Worm (Caenorhabditis elegans) whole organism, mixed stage, embryonic: Measurements from ENCODE around the gene dgn-2.

Experiments
- M03D4.4 ChIP-seq: sonication (generic microtip); optimal IDR thresholded peaks from 2 replicates; lab custom pipeline; 2017; ENCODE audit warnings: mild to moderate bottlenecking, missing genetic modification characterization, missing compliant biosample characterization
- elt-1 ChIP-seq: sonication (generic microtip); optimal IDR thresholded peaks from 2 replicates; lab custom pipeline; 2017; ENCODE audit warnings: missing genetic modification characterization, mild to moderate bottlenecking, missing compliant biosample characterization, antibody characterized with exemption, moderate library complexity, borderline replicate concordance; ENCODE audit not compliant: insufficient read depth
- elt-3 ChIP-seq: fragments of 150-350 bp; optimal IDR thresholded peaks from 2 replicates; lab custom pipeline; 2014; ENCODE audit warnings: missing biosample characterization, missing genetic modification characterization
- lin-13 ChIP-seq: fragments of 150-350 bp; optimal IDR thresholded peaks from 2 replicates; lab custom pipeline; 2014; ENCODE audit warnings: missing biosample characterization, missing genetic modification characterization
- lin-32 ChIP-seq: fragments of 200-800 bp; sonication (Bioruptor generic); optimal IDR thresholded peaks from 2 replicates; lab custom pipeline; 2018; ENCODE audit warnings: mild to moderate bottlenecking, missing genetic modification characterization, missing compliant biosample characterization
- lsy-2 ChIP-seq: fragments of 150-350 bp; optimal IDR thresholded peaks from 2 replicates; lab custom pipeline; 2014; ENCODE audit warnings: missing biosample characterization, missing genetic modification characterization
- nhr-237 ChIP-seq: fragments of 150-350 bp; optimal IDR thresholded peaks from 2 replicates; lab custom pipeline; 2014; ENCODE audit warnings: missing biosample characterization, missing genetic modification characterization
- unc-39 ChIP-seq: fragments of 150-350 bp; optimal IDR thresholded peaks from 2 replicates; lab custom pipeline; 2014; ENCODE audit warnings: missing biosample characterization, missing genetic modification characterization
- unc-62 ChIP-seq: fragments of 150-350 bp; optimal IDR thresholded peaks from 2 replicates; lab custom pipeline; 2014; ENCODE audit warnings: missing biosample characterization, missing genetic modification reagents, missing genetic modification characterization

ce11 chrX:1370736-1371281 is 3.5 kb upstream of the dgn-2 start, which contains the start of gene F56C3.7:
- TF ChIP-seq elt-1 = no peak
- TF ChIP-seq M03D4.4 (tag; lab: Kevin White, UChicago) = no peak
- TF ChIP-seq unc-39 = no peak
- no peak for TF ChIP-seq unc-62
- no peak for TF ChIP-seq elt-3
- TF ChIP-seq lsy-2 (tag; lab: Kevin White, UChicago) = no peak
- TF ChIP-seq nhr-237 = no peak
- no peak for TF ChIP-seq lin-32
- no peak for TF ChIP-seq lin-13 (tag; lab: Kevin White, UChicago)
